Fruit fly (Drosophila melanogaster): ENCODE data around the gene Smn.

The Smn gene

dm6 chr3L:16615132-16615709 is 33.9 kb upstream of the Smn start, which contains the start of gene Mo25 (continued):
- TF ChIP-seq CG10462 (GFP tag; optimal IDR thresholded peaks at IDR 0.05) (no peak), al (GFP tag; IDR thresholded peaks at IDR 0.05) (no peak), chn (GFP tag; optimal IDR thresholded peaks at IDR 0.05) (peak; percentile 20), Chrac-16 (GFP tag; optimal IDR thresholded peaks at IDR 0.05) (peak; percentile 33), chinmo (GFP tag; IDR thresholded peaks at IDR 0.05; ENCODE audit: partially characterized antibody) (no peak), CG1024 (GFP tag; IDR thresholded peaks at IDR 0.05) (no peak), CG10147 (GFP tag; optimal IDR thresholded peaks at IDR 0.05) (peak; percentile 56), oc (tag; optimal IDR thresholded peaks at IDR 0.05) (no peak), CG34224 (GFP tag; IDR thresholded peaks at IDR 0.05; ENCODE audit: partially characterized antibody) (peak; percentile 83), CG14050 (GFP tag; IDR thresholded peaks at IDR 0.05) (no peak), CG1529 (GFP tag; optimal IDR thresholded peaks at IDR 0.05) (no peak), lab (GFP tag; optimal IDR thresholded peaks at IDR 0.05) (no peak), nom (GFP tag; optimal IDR thresholded peaks at IDR 0.05) (peak; percentile 1), Xbp1 (GFP tag; optimal IDR thresholded peaks at IDR 0.05) (peak; percentile 53), Ets65A (GFP tag) (peak; percentile 11), B-H1 (GFP tag; IDR thresholded peaks at IDR 0.05) (no peak), CG12769 (tag; optimal IDR thresholded peaks at IDR 0.05) (no peak), mam (GFP tag; optimal IDR thresholded peaks at IDR 0.05) (peak; percentile 7), CG9817 (tag; optimal IDR thresholded peaks at IDR 0.05) (peak; percentile 23), Max (GFP tag; optimal IDR thresholded peaks at IDR 0.05) (peak; percentile 38), CG13624 (GFP tag; optimal IDR thresholded peaks at IDR 0.05) (no peak), Dfd (GFP tag; optimal IDR thresholded peaks at IDR 0.05) (no peak), HmgZ (tag; optimal IDR thresholded peaks at IDR 0.05) (peak; percentile 73), CG8924 (tag; optimal IDR thresholded peaks at IDR 0.05) (peak; percentile 51), CrebB (tag; optimal IDR thresholded peaks at IDR 0.05) (no peak), sd (tag; optimal IDR thresholded peaks at IDR 0.05) (no peak), ewg (GFP tag; optimal IDR thresholded peaks at IDR 0.05) (no peak), br (optimal IDR thresholded peaks at IDR 0.05) (no peak), CG3281 (GFP tag; optimal IDR thresholded peaks at IDR 0.05) (peak; percentile 11), fd96Cb (tag; optimal IDR thresholded peaks at IDR 0.05) (no peak), CG1647 (GFP tag; optimal IDR thresholded peaks at IDR 0.05) (peak; percentile 12), E2f1 (GFP tag; IDR thresholded peaks at IDR 0.05) (0 out of 2 replicates have a peak, but pooled peaks have one; percentile 16), CG11085 (GFP tag; IDR thresholded peaks at IDR 0.05) (no peak), CG9932 (GFP tag; IDR thresholded peaks at IDR 0.05) (peak; percentile 77), Oaz (GFP tag; IDR thresholded peaks at IDR 0.05) (no peak), Bteb2 (GFP tag; optimal IDR thresholded peaks at IDR 0.05) (peak; percentile 39), CG7745 (tag; optimal IDR thresholded peaks at IDR 0.05) (no peak), Nf-YA (GFP tag; IDR thresholded peaks at IDR 0.05) (no peak), Dip2 (GFP tag; IDR thresholded peaks at IDR 0.05) (no peak), scrt (GFP tag; optimal IDR thresholded peaks at IDR 0.05) (peak; percentile 14), slou (GFP tag; optimal IDR thresholded peaks at IDR 0.05) (no peak), Abd-B (GFP tag; optimal IDR thresholded peaks at IDR 0.05) (peak; percentile 7), unpg (GFP tag; optimal IDR thresholded peaks at IDR 0.05) (no peak), TFAM (GFP tag; optimal IDR thresholded peaks at IDR 0.05) (no peak), ham (GFP tag; IDR thresholded peaks at IDR 0.05) (no peak), gcm (GFP tag; optimal IDR thresholded peaks at IDR 0.05) (peak; percentile 5), vnd (GFP tag; IDR thresholded peaks at IDR 0.05; ENCODE audit: partially characterized antibody) (peak; percentile 60; the same call in 2 of the 3 replicates), Dp (GFP tag; optimal IDR thresholded peaks at IDR 0.05) (peak; percentile 83), ATbp (GFP tag; optimal IDR thresholded peaks at IDR 0.05) (no peak), PHDP (tag; optimal IDR thresholded peaks at IDR 0.05) (peak; percentile 35), dmrt11E (tag; optimal IDR thresholded peaks at IDR 0.05) (peak; percentile 14)

Measured in whole organism, embryonic.